Worm (Caenorhabditis elegans): ENCODE data around the gene nlp-49.

Gene nlp-49

ce11 chrX:5904603-5905081 lies at the start of gene nlp-49:
nlp-49 (plus strand) TSS chrX:5904653.
- TF ChIP-seq F10B5.3 (tag; optimal IDR thresholded peaks at IDR 0.05) (no peak), aha-1 (tag) (peak; percentile 97), unc-62 (GFP tag; optimal IDR thresholded peaks at IDR 0.05 in 1 of 2) (peak in 1 of 2 experiments; percentile 40), unc-62 (tag; optimal IDR thresholded peaks at IDR 0.05) (no peak)

- TF ChIP-seq lsy-2 (tag; optimal IDR thresholded peaks at IDR 0.05) (no peak), fkh-10 (GFP tag; optimal IDR thresholded peaks at IDR 0.05) (peak; percentile 51)
Observed at ce11 chrX:5859161-5859560, 45.3 kb upstream of the nlp-49 start.

- TF ChIP-seq zip-11 (GFP tag; IDR thresholded peaks at IDR 0.05) (no peak), ceh-44 (GFP tag; IDR thresholded peaks at IDR 0.05) (no peak), nhr-25 (tag; optimal IDR thresholded peaks at IDR 0.05; ENCODE audit: borderline replicate concordance, insufficient read depth) (no peak), ZK546.5 (tag; optimal IDR thresholded peaks at IDR 0.05) (no peak)
Observed at ce11 chrX:5862408-5862807, 42.0 kb upstream of the nlp-49 start, which contains the start of gene ctbp-1. ctbp-1 (plus strand) TSS chrX:5862708.

ce11 chrX:5868030-5868429 lies 36.4 kb upstream of the nlp-49 start:
- TF ChIP-seq aha-1 (tag) (peak; percentile 40), mes-2 (tag; optimal IDR thresholded peaks at IDR 0.05; ENCODE audit: poor library complexity, severe bottlenecking) (peak; percentile 13), vab-7 (GFP tag; IDR thresholded peaks at IDR 0.05) (0 out of 2 replicates have a peak, but pooled peaks have one; percentile 8), D1046.2 (GFP tag; IDR thresholded peaks at IDR 0.05) (no peak), fkh-10 (GFP tag; optimal IDR thresholded peaks at IDR 0.05) (no peak), daf-16 (GFP tag; optimal IDR thresholded peaks at IDR 0.05) (no peak), daf-16 (tag; optimal IDR thresholded peaks at IDR 0.05) (no peak), unc-62 (GFP tag; optimal IDR thresholded peaks at IDR 0.05 in 1 of 2) (peak in 1 of 2 experiments; percentile 93), unc-62 (tag; optimal IDR thresholded peaks at IDR 0.05) (no peak), madf-5 (GFP tag; IDR thresholded peaks at IDR 0.05) (no peak)

ce11 chrX:5869603-5870002 lies 34.9 kb upstream of the nlp-49 start:
- TF ChIP-seq cey-2 (tag; optimal IDR thresholded peaks at IDR 0.05; ENCODE audit: borderline replicate concordance, insufficient read depth) (no peak), F26F4.8 (GFP tag; conservative IDR thresholded peaks at IDR 0.05) (no peak), tag-97 (GFP tag; IDR thresholded peaks at IDR 0.05) (no peak), sdz-12 (GFP tag; optimal IDR thresholded peaks at IDR 0.05) (no peak), ceh-82 (tag; optimal IDR thresholded peaks at IDR 0.05) (no peak), unc-39 (tag; optimal IDR thresholded peaks at IDR 0.05) (no peak), zag-1 (tag; optimal IDR thresholded peaks at IDR 0.05) (no peak), hlh-11 (tag; optimal IDR thresholded peaks at IDR 0.05) (no peak), ceh-20 (GFP tag; IDR thresholded peaks at IDR 0.05) (no peak)

- TF ChIP-seq set-16 (GFP tag; IDR thresholded peaks at IDR 0.05) (peak; percentile 26; the same call in 1 of the 2 replicates), egl-43 (GFP tag; IDR thresholded peaks at IDR 0.05) (no peak), dve-1 (tag; optimal IDR thresholded peaks at IDR 0.05; ENCODE audit: insufficient read depth) (no peak), gei-8 (GFP tag; optimal IDR thresholded peaks at IDR 0.05) (no peak), lsy-2 (tag; optimal IDR thresholded peaks at IDR 0.05) (no peak)
Observed at ce11 chrX:5872153-5872552, 32.3 kb upstream of the nlp-49 start.

ce11 chrX:5875567-5875966 lies 28.9 kb upstream of the nlp-49 start, which contains the start of gene F49E10.4:
F49E10.4 (plus strand) TSS chrX:5875867.
- TF ChIP-seq unc-39 (tag; optimal IDR thresholded peaks at IDR 0.05), result no peak
- TF ChIP-seq unc-130 (GFP tag; optimal IDR thresholded peaks at IDR 0.05), result no peak
- TF ChIP-seq dmd-8 (GFP tag; IDR thresholded peaks at IDR 0.05), result no peak
- TF ChIP-seq zip-2 (tag; optimal IDR thresholded peaks at IDR 0.05), result no peak
- no peak for TF ChIP-seq nhr-11 (tag; optimal IDR thresholded peaks at IDR 0.05)
- no peak for TF ChIP-seq Y5F2A.4 (GFP tag; optimal IDR thresholded peaks at IDR 0.05)
- TF ChIP-seq rbr-2 (tag; optimal IDR thresholded peaks at IDR 0.05), result no peak
- no peak for TF ChIP-seq zag-1 (tag; optimal IDR thresholded peaks at IDR 0.05)
- no peak for TF ChIP-seq spr-1 (tag; optimal IDR thresholded peaks at IDR 0.05)
